Fruit fly (Drosophila melanogaster): ENCODE measurements around the gene CG6178.

DNA sequence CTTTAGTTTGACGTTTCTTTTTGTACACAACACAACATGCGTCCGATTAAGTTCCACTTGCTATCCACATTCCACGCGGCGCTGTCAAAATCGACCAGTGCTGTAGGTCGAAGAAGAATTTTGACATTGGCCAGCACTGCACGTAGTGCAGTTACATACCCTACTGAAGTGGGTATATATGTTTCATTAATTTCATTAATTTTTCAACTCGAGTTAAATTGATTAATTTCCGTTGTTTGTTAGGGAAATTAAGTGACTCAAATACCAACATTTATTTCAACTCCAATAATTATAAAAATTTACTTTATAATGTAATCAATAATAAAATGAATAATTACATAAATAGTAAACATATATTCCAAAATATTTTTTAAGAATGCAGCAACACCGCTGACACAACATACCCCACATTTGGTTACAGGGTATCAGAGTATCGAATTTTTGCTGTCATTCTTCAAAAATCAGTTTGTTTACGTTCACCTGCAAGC, 43.2 kb upstream of the CG6178 start, which contains the start of the genes eIF4EHP and CG18428:
- no peak for TF ChIP-seq psq (optimal IDR thresholded peaks at IDR 0.05)
- TF ChIP-seq Myc (optimal IDR thresholded peaks at IDR 0.05): no peak
- no peak for TF ChIP-seq Sin3A (optimal IDR thresholded peaks at IDR 0.05)
- no peak for TF ChIP-seq ttk (optimal IDR thresholded peaks at IDR 0.05)
- no peak for TF ChIP-seq h (optimal IDR thresholded peaks at IDR 0.05)
